Worm (Caenorhabditis elegans): ENCODE measurements around the gene srm-4.
A peak's percentile ranks its signal among the peaks of the same experiment; 100 is the strongest.

DNA sequence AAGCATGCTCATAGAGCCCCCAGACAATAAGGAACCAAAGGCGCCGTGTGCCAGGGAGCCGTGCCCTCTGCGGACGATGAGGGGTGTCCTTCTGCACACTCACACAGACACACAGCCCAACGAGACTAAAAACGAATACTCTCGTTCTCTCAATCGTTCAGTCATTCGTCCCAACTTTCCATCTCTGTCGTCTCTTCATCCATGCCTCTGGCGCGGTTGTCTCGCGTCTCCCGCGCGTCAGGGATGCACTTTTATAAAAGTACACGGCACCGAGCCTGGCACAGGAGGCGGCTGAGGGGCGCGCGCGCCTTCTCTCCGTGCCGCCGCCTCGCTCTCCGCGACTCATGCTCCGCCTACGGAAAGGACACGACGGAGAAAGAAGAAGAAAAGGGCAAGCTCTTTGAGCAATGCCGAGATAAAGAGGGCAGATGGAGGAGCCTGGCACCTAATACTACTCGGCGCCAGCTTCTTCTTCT, 33.3 kb downstream of the srm-4 start:
- TF ChIP-seq elt-1 (tag; optimal IDR thresholded peaks at IDR 0.05) (no peak), elt-3 (tag; optimal IDR thresholded peaks at IDR 0.05) (no peak), F13H6.1 (tag; optimal IDR thresholded peaks at IDR 0.05) (peak; percentile 86), nhr-12 (tag; optimal IDR thresholded peaks at IDR 0.05) (no peak), egl-27 (tag; optimal IDR thresholded peaks at IDR 0.05) (peak; percentile 55), snpc-4 (tag; optimal IDR thresholded peaks at IDR 0.05) (peak; percentile 8), unc-55 (GFP tag; optimal IDR thresholded peaks at IDR 0.05) (peak; percentile 88), skn-1 (tag; optimal IDR thresholded peaks at IDR 0.05) (no peak), nhr-77 (tag; optimal IDR thresholded peaks at IDR 0.05) (peak; percentile 58), ama-1 (optimal IDR thresholded peaks at IDR 0.05) (no peak)

All from whole organism, L2 larva.